Fruit fly (Drosophila melanogaster): ENCODE measurements around the gene dy.

Gene dy

DNA sequence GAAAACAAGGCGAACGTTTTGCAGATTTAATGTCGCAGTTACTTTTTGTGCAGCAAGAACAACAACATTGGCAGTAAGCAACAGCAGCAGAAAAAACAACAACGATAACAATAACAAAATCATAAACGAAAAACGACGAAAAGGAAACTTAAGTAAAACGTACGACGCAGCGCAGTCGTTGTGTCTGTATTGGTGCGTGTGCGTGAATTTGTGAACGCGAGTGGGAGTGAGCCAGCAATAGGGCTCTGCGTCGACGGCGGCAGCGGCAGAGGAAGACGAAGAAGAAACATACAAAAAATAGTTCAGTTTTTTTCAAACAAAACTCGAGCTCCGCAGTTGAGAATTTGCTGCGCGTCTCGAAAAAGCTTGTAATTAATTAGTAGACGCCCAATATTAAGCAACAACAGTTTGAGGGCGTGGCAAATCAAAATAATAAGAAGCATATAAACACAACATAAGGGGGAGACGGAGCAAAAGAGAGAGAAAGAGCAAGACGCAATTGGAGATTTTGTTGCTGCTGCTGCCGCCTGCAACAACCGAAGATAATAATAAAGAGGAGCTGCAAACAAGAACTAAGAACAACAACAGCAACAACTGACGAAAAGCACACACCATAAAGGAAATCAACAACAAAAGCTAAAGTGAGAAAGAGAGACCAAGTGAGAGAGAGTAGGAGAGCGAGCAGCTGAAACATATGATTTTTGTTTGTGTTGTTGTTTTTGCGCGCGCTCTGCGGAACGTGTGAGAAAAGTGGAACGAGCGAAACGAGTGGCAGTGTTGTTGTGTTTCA lies 38.8 kb upstream of the dy start (continued):
- TF ChIP-seq CG5180 (GFP tag; optimal IDR thresholded peaks at IDR 0.05) (no peak), CG18764 (GFP tag; optimal IDR thresholded peaks at IDR 0.05) (no peak), CG12391 (tag; optimal IDR thresholded peaks at IDR 0.05) (no peak), Neu2 (GFP tag; optimal IDR thresholded peaks at IDR 0.05; ENCODE audit: borderline replicate concordance) (no peak), crol (GFP tag; IDR thresholded peaks at IDR 0.05) (peak; percentile 18; the same call in 1 of the 2 replicates), CG10979 (tag; optimal IDR thresholded peaks at IDR 0.05) (no peak), sisA (GFP tag; IDR thresholded peaks at IDR 0.05) (no peak), CG31441 (GFP tag; IDR thresholded peaks at IDR 0.05) (no peak), CG9215 (GFP tag; IDR thresholded peaks at IDR 0.05) (no peak), BtbVII (GFP tag; optimal IDR thresholded peaks at IDR 0.05) (peak; percentile 11), stc (GFP tag; IDR thresholded peaks at IDR 0.05) (0 out of 2 replicates have a peak, but pooled peaks have one; percentile 9), Jarid2 (GFP tag; optimal IDR thresholded peaks at IDR 0.05) (no peak), Trl (optimal IDR thresholded peaks at IDR 0.05) (peak; percentile 79 to 91), Trl (GFP tag; optimal IDR thresholded peaks at IDR 0.05) (peak; percentile 56), CG10431 (GFP tag; optimal IDR thresholded peaks at IDR 0.05) (no peak), ranshi (GFP tag; IDR thresholded peaks at IDR 0.05) (no peak), usp (GFP tag; optimal IDR thresholded peaks at IDR 0.05) (no peak), Ptx1 (GFP tag; IDR thresholded peaks at IDR 0.05) (no peak), Meics (GFP tag; optimal IDR thresholded peaks at IDR 0.05) (no peak), sens (GFP tag) (peak; percentile 40), CG31224 (GFP tag; IDR thresholded peaks at IDR 0.05) (no peak), CG12155 (GFP tag; optimal IDR thresholded peaks at IDR 0.05) (no peak), zen (tag; optimal IDR thresholded peaks at IDR 0.05) (no peak), lab (GFP tag; optimal IDR thresholded peaks at IDR 0.05) (peak; percentile 28), CG16863 (GFP tag; optimal IDR thresholded peaks at IDR 0.05) (no peak), repo (GFP tag; optimal IDR thresholded peaks at IDR 0.05) (no peak), Scr (GFP tag; IDR thresholded peaks at IDR 0.05; ENCODE audit: partially characterized antibody) (no peak), CG6854 (GFP tag; optimal IDR thresholded peaks at IDR 0.05) (no peak), shn (GFP tag; optimal IDR thresholded peaks at IDR 0.05) (no peak), CG8290 (GFP tag; optimal IDR thresholded peaks at IDR 0.05) (no peak), CG8290 (tag; optimal IDR thresholded peaks at IDR 0.05) (peak in 1 of 2 experiments; percentile 16), luna (GFP tag; optimal IDR thresholded peaks at IDR 0.05) (no peak), CG34376 (GFP tag; optimal IDR thresholded peaks at IDR 0.05) (peak; percentile 48), nau (GFP tag; optimal IDR thresholded peaks at IDR 0.05) (peak; percentile 13), CG1832 (GFP tag; optimal IDR thresholded peaks at IDR 0.05) (peak; percentile 47), CG11560 (tag; IDR thresholded peaks at IDR 0.05) (no peak), dm (GFP tag; optimal IDR thresholded peaks at IDR 0.05) (no peak), yki (optimal IDR thresholded peaks at IDR 0.05) (peak; percentile 10), sqz (GFP tag; optimal IDR thresholded peaks at IDR 0.05) (no peak), tup (GFP tag; optimal IDR thresholded peaks at IDR 0.05) (no peak), fd96Cb (tag; optimal IDR thresholded peaks at IDR 0.05) (no peak), ftz-f1 (GFP tag; optimal IDR thresholded peaks at IDR 0.05) (no peak), CG8089 (GFP tag; optimal IDR thresholded peaks at IDR 0.05) (no peak), B-H1 (GFP tag; IDR thresholded peaks at IDR 0.05) (no peak), CG2875 (GFP tag; optimal IDR thresholded peaks at IDR 0.05) (no peak), CG17385 (GFP tag; optimal IDR thresholded peaks at IDR 0.05) (peak; percentile 88), CG15479 (GFP tag; optimal IDR thresholded peaks at IDR 0.05) (peak; percentile 40), CG12236 (GFP tag; optimal IDR thresholded peaks at IDR 0.05) (no peak), bab2 (GFP tag; optimal IDR thresholded peaks at IDR 0.05) (no peak), Sin3A (optimal IDR thresholded peaks at IDR 0.05) (no peak), Dek (tag; optimal IDR thresholded peaks at IDR 0.05) (no peak), CG32767 (GFP tag; IDR thresholded peaks at IDR 0.05) (no peak)
